Worm (Caenorhabditis elegans) whole organism, mixed stage, embryonic: ENCODE data around the gene lipl-7.

Experiments
- blmp-1 ChIP-seq: fragments of 150-350 bp; optimal IDR thresholded peaks from 2 replicates; lab custom pipeline; 2014; ENCODE audit warnings: missing biosample characterization, missing genetic modification characterization
- lin-13 ChIP-seq: fragments of 150-350 bp; optimal IDR thresholded peaks from 2 replicates; lab custom pipeline; 2014; ENCODE audit warnings: missing biosample characterization, missing genetic modification characterization
- pha-4 ChIP-seq: fragments of 150-350 bp; optimal IDR thresholded peaks from 2 replicates; lab custom pipeline; 2018; ENCODE audit warnings: missing biosample characterization, missing genetic modification reagents, missing genetic modification characterization

DNA sequence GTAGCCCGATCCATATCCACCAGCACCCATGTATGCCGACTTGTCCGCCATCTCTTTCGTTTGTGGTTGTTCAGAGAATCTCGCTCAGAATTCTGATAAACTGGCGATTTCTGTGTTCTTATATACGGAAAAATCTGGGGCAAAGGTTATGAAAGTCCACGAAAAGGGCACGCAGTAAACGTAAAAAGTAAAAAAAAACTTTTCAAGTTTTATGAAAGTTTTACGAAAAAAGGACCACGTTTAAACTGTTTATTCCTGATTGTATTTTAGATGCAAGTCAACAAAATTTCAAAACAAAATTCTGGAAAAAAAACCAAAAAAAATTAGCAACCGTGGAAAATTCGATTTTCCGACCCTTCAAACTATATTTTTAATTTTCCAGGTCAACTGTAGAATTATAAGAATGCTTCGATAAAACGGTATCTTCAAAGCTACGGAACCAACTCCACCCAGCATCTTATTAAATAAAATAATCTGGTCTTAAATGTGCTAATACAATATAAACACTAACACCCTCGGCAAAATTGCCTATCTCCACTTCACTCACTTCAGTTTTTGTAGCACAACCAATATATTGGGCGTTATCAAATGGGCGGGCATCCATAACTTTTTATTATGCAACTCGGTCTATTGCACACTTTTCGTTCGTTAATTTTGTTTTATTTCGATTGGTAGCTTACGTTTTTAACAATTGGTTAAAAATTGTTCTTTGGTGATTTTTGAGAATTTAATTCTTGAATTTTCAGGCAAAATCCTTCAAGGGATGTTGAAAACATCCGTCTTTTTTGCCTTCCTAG lies 27.7 kb upstream of the lipl-7 start, which contains the start of the genes nspd-7 and Y43C5A.2:
- TF ChIP-seq lin-13 (tag; lab: Kevin White, UChicago), result no peak
- no peak for TF ChIP-seq blmp-1
- TF ChIP-seq pha-4 (tag; lab: Kevin White, UChicago), result no peak
